Worm (Caenorhabditis elegans): ENCODE measurements around the gene K08D12.4.

The K08D12.4 gene

DNA sequence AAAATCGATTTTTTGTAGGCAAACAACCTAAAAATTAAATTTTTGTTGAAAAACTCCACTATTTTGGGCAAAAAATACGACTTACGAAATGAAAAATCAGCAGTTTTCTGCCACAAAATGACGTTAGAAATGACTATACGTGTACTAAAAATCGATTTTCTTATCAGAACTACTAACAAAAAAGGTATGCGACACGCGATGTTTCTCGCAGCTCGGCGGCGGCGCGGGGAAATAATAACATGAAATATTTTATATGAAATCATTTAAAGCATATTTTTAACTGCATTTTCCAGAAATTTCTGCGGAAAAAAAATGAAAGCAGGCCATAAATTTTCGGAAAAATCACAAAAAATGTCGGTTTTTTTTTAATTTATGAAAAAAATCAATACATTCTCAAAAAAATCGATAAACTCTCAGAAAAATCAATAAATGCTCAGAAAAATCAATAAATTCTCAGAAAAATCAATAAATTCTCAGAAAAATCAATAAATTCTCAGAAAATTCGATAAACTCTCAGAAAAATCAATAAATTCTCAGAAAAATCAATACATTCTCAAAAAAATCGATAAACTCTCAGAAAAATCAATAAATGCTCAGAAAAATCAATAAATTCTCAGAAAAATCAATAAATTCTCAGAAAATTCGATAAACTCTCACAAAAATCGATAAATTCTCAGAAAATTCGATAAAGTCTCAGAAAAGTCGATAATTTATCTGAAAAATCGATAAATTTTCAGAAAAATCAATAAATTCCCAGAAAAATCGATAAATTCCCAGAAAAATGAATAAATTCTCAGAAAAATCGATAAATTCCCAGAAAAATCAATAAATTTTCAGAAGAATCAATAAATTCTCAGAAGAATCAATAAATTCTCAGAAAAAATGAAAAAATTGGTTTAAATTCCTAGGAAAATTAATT, 33.3 kb downstream of the K08D12.4 start, which contains the start of gene ptpn-22:
TSS of gene ptpn-22 (minus strand) at position 158 of the 919 bp plus-strand sequence.
- TF ChIP-seq ref-1 (GFP tag; conservative IDR thresholded peaks at IDR 0.05) (no peak), T22C8.4 (GFP tag; IDR thresholded peaks at IDR 0.05) (peak; percentile 91), ztf-23 (GFP tag; IDR thresholded peaks at IDR 0.05) (no peak), flt-1 (GFP tag; IDR thresholded peaks at IDR 0.05) (no peak), cog-1 (tag; optimal IDR thresholded peaks at IDR 0.05) (no peak)

- TF ChIP-seq T22C8.4 (GFP tag; IDR thresholded peaks at IDR 0.05) (no peak; the same call in 1 of the 2 replicates), flt-1 (GFP tag; IDR thresholded peaks at IDR 0.05) (peak; percentile 87), klf-2 (GFP tag; conservative IDR thresholded peaks at IDR 0.05) (peak; percentile 83), med-1 (GFP tag; optimal IDR thresholded peaks at IDR 0.05; ENCODE audit: insufficient read depth) (no peak), ztf-29 (GFP tag; IDR thresholded peaks at IDR 0.05) (no peak), ref-1 (GFP tag; conservative IDR thresholded peaks at IDR 0.05) (no peak), ztf-23 (GFP tag; IDR thresholded peaks at IDR 0.05) (peak; percentile 86), cog-1 (tag; optimal IDR thresholded peaks at IDR 0.05) (peak; percentile 96), tab-1 (GFP tag; IDR thresholded peaks at IDR 0.05) (no peak)
Observed at ce11 chrIV:1745453-1746051, 38.5 kb downstream of the K08D12.4 start, which contains the start of the genes Y41D4A.6 and Y41D4A.4. Y41D4A.6 (minus strand) TSS chrIV:1745503. Y41D4A.4 (plus strand) TSS chrIV:1746001.

DNA sequence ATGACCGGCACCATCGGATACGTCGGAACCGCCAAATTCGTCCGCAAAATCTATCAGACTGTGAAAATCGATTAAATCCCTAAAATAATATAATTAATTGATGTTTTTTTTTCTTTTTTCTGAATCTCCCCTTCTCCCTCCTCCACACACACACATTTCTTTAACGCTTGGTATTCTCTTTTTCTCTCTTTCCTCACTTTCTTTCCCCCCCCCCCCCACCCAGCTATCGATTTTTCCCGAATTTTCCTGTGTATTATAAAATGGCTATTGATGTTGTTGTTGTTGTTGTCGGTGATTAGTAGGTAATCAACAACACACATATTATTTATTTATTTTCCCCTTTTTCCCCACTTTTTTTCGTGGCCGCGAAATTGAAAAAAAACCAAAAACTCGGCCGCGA, 44.1 kb downstream of the K08D12.4 start:
- TF ChIP-seq cog-1 (tag; optimal IDR thresholded peaks at IDR 0.05) = no peak
- peak; percentile 64 for TF ChIP-seq T22C8.4 (GFP tag; IDR thresholded peaks at IDR 0.05)
- TF ChIP-seq med-1 (GFP tag; optimal IDR thresholded peaks at IDR 0.05; ENCODE audit: insufficient read depth) = no peak

- TF ChIP-seq cog-1 (tag; optimal IDR thresholded peaks at IDR 0.05) (no peak), tab-1 (GFP tag; IDR thresholded peaks at IDR 0.05) (no peak), ref-1 (GFP tag; conservative IDR thresholded peaks at IDR 0.05) (no peak), flt-1 (GFP tag; IDR thresholded peaks at IDR 0.05) (no peak), ztf-23 (GFP tag; IDR thresholded peaks at IDR 0.05) (no peak), T22C8.4 (GFP tag; IDR thresholded peaks at IDR 0.05) (no peak), klf-2 (GFP tag; conservative IDR thresholded peaks at IDR 0.05) (no peak), ztf-29 (GFP tag; IDR thresholded peaks at IDR 0.05) (no peak), med-1 (GFP tag; optimal IDR thresholded peaks at IDR 0.05; ENCODE audit: insufficient read depth) (no peak)
Observed at ce11 chrIV:1752480-1752879, 45.4 kb downstream of the K08D12.4 start.

DNA sequence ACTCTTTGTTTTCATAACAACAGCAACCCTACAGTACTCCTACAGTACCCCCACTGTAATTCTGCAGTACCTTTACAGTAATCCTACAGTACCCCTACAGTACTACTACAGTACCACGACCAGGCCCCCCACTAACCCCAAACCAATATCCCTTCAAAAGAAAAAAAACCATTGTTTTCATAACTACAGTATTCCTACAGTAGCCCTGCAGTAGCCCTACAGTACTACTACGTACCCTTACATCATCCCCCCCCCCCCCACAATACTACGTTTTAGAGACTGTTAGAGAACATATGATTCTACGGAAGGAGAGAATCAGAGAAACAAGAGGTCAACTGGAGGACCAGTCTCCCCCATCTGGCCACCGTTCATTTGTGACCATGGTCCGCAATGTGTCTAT, 46.4 kb downstream of the K08D12.4 start, which contains the start of gene Y41D4A.3:
TSS of gene Y41D4A.3 (plus strand) at position 301 of the 400 bp plus-strand sequence.
- TF ChIP-seq ztf-29 (GFP tag; IDR thresholded peaks at IDR 0.05) (no peak), ref-1 (GFP tag; conservative IDR thresholded peaks at IDR 0.05) (no peak), cog-1 (tag; optimal IDR thresholded peaks at IDR 0.05) (no peak)

Measured in whole organism, midembryonic.